Fruit fly (Drosophila melanogaster) whole organism, embryonic: ENCODE results near the gene CG42656.
A peak's percentile ranks its signal among the peaks of the same experiment; 100 is the strongest.

ENCODE experiments used
- Ada2b ChIP-seq: fragments of 200-800 bp; sonication (Bioruptor generic); IDR thresholded peaks from 2 replicates; pipeline ENCODE4 v1.3.6; 2022; ENCODE audit warnings: missing biosample characterization, missing genetic modification characterization
- Antp ChIP-seq: fragments of 200-800 bp; sonication (Bioruptor generic); optimal IDR thresholded peaks from 3 replicates; lab custom pipeline; 2016; ENCODE audit warnings: missing biosample characterization, missing genetic modification characterization
- Awh ChIP-seq: fragments of 200-800 bp; sonication (Bioruptor generic); IDR thresholded peaks from 2 replicates; pipeline ENCODE4, ENCODE4 v1.3.6; 2022; ENCODE audit warnings: missing biosample characterization, missing genetic modification characterization
- BEAF-32 ChIP-seq: fragments of 200-800 bp; sonication (Bioruptor generic); optimal IDR thresholded peaks from 3 replicates; lab custom pipeline; 2017; ENCODE audit warnings: missing biosample characterization, missing genetic modification characterization, mild to moderate bottlenecking, moderate library complexity, missing genetic modification reagents
- Bgb ChIP-seq: fragments of 200-800 bp; sonication (Bioruptor generic); IDR thresholded peaks from 2 replicates; pipeline ENCODE4 v1.3.6; 2022; ENCODE audit warnings: missing biosample characterization, missing genetic modification characterization; ENCODE audit not compliant: partially characterized antibody
- CG1024 ChIP-seq: fragments of 200-800 bp; sonication (Bioruptor generic); IDR thresholded peaks from 2 replicates; pipeline ENCODE4 v1.3.6; 2022; ENCODE audit warnings: missing biosample characterization, missing genetic modification characterization
- CG10959 ChIP-seq: fragments of 200-800 bp; sonication (Bioruptor generic); IDR thresholded peaks from 2 replicates; pipeline ENCODE4 v1.3.6; 2022; ENCODE audit warnings: missing biosample characterization, missing genetic modification characterization
- CG11247 ChIP-seq: fragments of 200-800 bp; sonication (Bioruptor generic); IDR thresholded peaks from 2 replicates; pipeline ENCODE4 v1.3.6; 2022; ENCODE audit warnings: missing biosample characterization, missing genetic modification characterization
- CG12155 ChIP-seq: fragments of 200-800 bp; sonication (Bioruptor generic); optimal IDR thresholded peaks from 3 replicates; lab custom pipeline; 2016; ENCODE audit warnings: missing biosample characterization, missing genetic modification characterization
- CG12299 ChIP-seq: fragments of 200-800 bp; sonication (Bioruptor generic); optimal IDR thresholded peaks from 2 replicates; lab custom pipeline; 2018; ENCODE audit warnings: missing biosample characterization, mild to moderate bottlenecking, missing genetic modification characterization
- CG13894 ChIP-seq: fragments of 200-800 bp; sonication (Bioruptor generic); optimal IDR thresholded peaks from 3 replicates; lab custom pipeline; 2018; ENCODE audit warnings: missing biosample characterization, mild to moderate bottlenecking, missing genetic modification characterization, moderate library complexity
- CG14014 ChIP-seq: fragments of 200-800 bp; sonication (Bioruptor generic); IDR thresholded peaks from 2 replicates; pipeline ENCODE4 v1.3.6; 2022; ENCODE audit warnings: missing biosample characterization, missing genetic modification characterization
- CG1529 ChIP-seq: fragments of 200-800 bp; sonication (Bioruptor generic); optimal IDR thresholded peaks from 3 replicates; lab custom pipeline; 2018; ENCODE audit warnings: missing biosample characterization, missing genetic modification characterization
- CG17802 ChIP-seq: fragments of 200-800 bp; sonication (Bioruptor generic); optimal IDR thresholded peaks from 2 replicates; lab custom pipeline; 2018; ENCODE audit warnings: missing biosample characterization, mild to moderate bottlenecking, missing genetic modification characterization, moderate library complexity
- CG2129 ChIP-seq: fragments of 200-800 bp; sonication (Bioruptor generic); IDR thresholded peaks from 2 replicates; pipeline ENCODE4 v1.3.6; 2022; ENCODE audit warnings: missing biosample characterization, missing genetic modification characterization; ENCODE audit not compliant: partially characterized antibody
- CG2889 ChIP-seq: fragments of 200-800 bp; sonication (Bioruptor generic); IDR thresholded peaks from 3 replicates; pipeline ENCODE4 v1.3.6; 2022; ENCODE audit warnings: missing biosample characterization, missing genetic modification characterization
- CG30403 ChIP-seq: fragments of 200-800 bp; sonication (Bioruptor generic); optimal IDR thresholded peaks from 3 replicates; lab custom pipeline; 2016; ENCODE audit warnings: missing biosample characterization, missing genetic modification characterization
- CG31224 ChIP-seq: fragments of 200-800 bp; sonication (Bioruptor generic); IDR thresholded peaks from 2 replicates; pipeline ENCODE4 v1.3.6; 2022; ENCODE audit warnings: missing biosample characterization, missing genetic modification characterization
- CG3838 ChIP-seq: fragments of 200-800 bp; sonication (Bioruptor generic); optimal IDR thresholded peaks from 3 replicates; lab custom pipeline; 2016; ENCODE audit warnings: missing biosample characterization, missing genetic modification characterization
- CG9797 ChIP-seq: fragments of 200-800 bp; sonication (Bioruptor generic); optimal IDR thresholded peaks from 3 replicates; lab custom pipeline; 2018; ENCODE audit warnings: missing biosample characterization, mild to moderate bottlenecking, missing genetic modification characterization
- CG9817 ChIP-seq: fragments of 200-800 bp; sonication (Bioruptor generic); optimal IDR thresholded peaks from 2 replicates; lab custom pipeline; 2018; ENCODE audit warnings: missing biosample characterization, mild to moderate bottlenecking, missing genetic modification characterization, moderate library complexity
- CTCF ChIP-seq: fragments of 200-800 bp; sonication (Bioruptor generic); optimal IDR thresholded peaks from 2 replicates; lab custom pipeline; 2017; ENCODE audit warnings: missing biosample characterization, mild to moderate bottlenecking, missing genetic modification characterization, moderate library complexity
- Dbx ChIP-seq: fragments of 200-800 bp; sonication (Bioruptor generic); IDR thresholded peaks from 3 replicates; pipeline ENCODE4 v1.3.6; 2022; ENCODE audit warnings: missing biosample characterization, missing genetic modification characterization
- Deaf1 ChIP-seq: fragments of 200-800 bp; optimal IDR thresholded peaks from 3 replicates; lab custom pipeline; 2019; ENCODE audit warnings: missing biosample characterization, mild to moderate bottlenecking, missing genetic modification characterization, moderate library complexity
- Gsc ChIP-seq: fragments of 200-800 bp; sonication (Bioruptor generic); IDR thresholded peaks from 2 replicates; pipeline ENCODE4 v1.3.6; 2022; ENCODE audit warnings: missing biosample characterization, missing genetic modification characterization
- HLH54F ChIP-seq: fragments of 200-800 bp; sonication (Bioruptor generic); optimal IDR thresholded peaks from 3 replicates; lab custom pipeline; 2016; ENCODE audit warnings: missing biosample characterization, missing genetic modification characterization
- Hr39 ChIP-seq: fragments of >200 bp; optimal IDR thresholded peaks from 2 replicates; lab custom pipeline; 2017
- Neu2 ChIP-seq: fragments of 200-800 bp; sonication (Bioruptor generic); optimal IDR thresholded peaks from 3 replicates; lab custom pipeline; 2016; ENCODE audit warnings: missing biosample characterization, missing genetic modification characterization, borderline replicate concordance
- Nf-YB ChIP-seq: fragments of 200-800 bp; sonication (Bioruptor generic); optimal IDR thresholded peaks from 3 replicates; lab custom pipeline; 2019; ENCODE audit warnings: missing biosample characterization, mild to moderate bottlenecking, missing genetic modification characterization, moderate library complexity
- YL-1 ChIP-seq: fragments of 200-800 bp; sonication (Bioruptor generic); optimal IDR thresholded peaks from 3 replicates; lab custom pipeline; 2017; ENCODE audit warnings: missing biosample characterization, mild to moderate bottlenecking, missing genetic modification characterization
- abd-A ChIP-seq: fragments of 200-800 bp; sonication (Bioruptor generic); optimal IDR thresholded peaks from 3 replicates; lab custom pipeline; 2019; ENCODE audit warnings: missing biosample characterization, mild to moderate bottlenecking, missing genetic modification characterization, moderate library complexity
- al ChIP-seq: fragments of 200-800 bp; sonication (Bioruptor generic); IDR thresholded peaks from 2 replicates; pipeline ENCODE4 v1.3.6; 2022; ENCODE audit warnings: missing biosample characterization, missing genetic modification characterization
- ash1 ChIP-seq: fragments of 200-800 bp; sonication (Bioruptor generic); optimal IDR thresholded peaks from 2 replicates; lab custom pipeline; 2018; ENCODE audit warnings: missing biosample characterization, mild to moderate bottlenecking, missing genetic modification characterization
- cato ChIP-seq: fragments of 200-800 bp; sonication (Bioruptor generic); optimal IDR thresholded peaks from 2 replicates; lab custom pipeline; 2016; ENCODE audit warnings: missing biosample characterization, missing genetic modification characterization, borderline replicate concordance
- da ChIP-seq: fragments of 200-800 bp; sonication (Bioruptor generic); optimal IDR thresholded peaks from 2 replicates; lab custom pipeline; 2016; ENCODE audit warnings: missing biosample characterization, missing genetic modification characterization
- dimm ChIP-seq: fragments of 200-800 bp; sonication (Bioruptor generic); IDR thresholded peaks from 2 replicates; pipeline ENCODE4 v1.3.6; 2022; ENCODE audit warnings: missing biosample characterization, missing genetic modification characterization
- hb ChIP-seq: fragments of 200-800 bp; sonication (Bioruptor generic); IDR thresholded peaks from 3 replicates; pipeline ENCODE4 v1.3.6; 2022; ENCODE audit warnings: missing biosample characterization, missing genetic modification characterization; ENCODE audit not compliant: partially characterized antibody
- ind ChIP-seq: fragments of 200-800 bp; sonication (Bioruptor generic); optimal IDR thresholded peaks from 3 replicates; lab custom pipeline; 2016; ENCODE audit warnings: missing biosample characterization, missing genetic modification characterization
- lov ChIP-seq, 2 experiments: fragments of 200-800 bp in 1 of 2; fragments of >200 bp in 1 of 2; sonication (Bioruptor generic) in 1 of 2; IDR thresholded peaks in 1 of 2; optimal IDR thresholded peaks in 1 of 2; 2 replicates in 1 of 2; 3 replicates in 1 of 2; pipeline versions ENCODE4 v1.3.6 to Lab custom; 2017 to 2022; ENCODE audit warnings: missing biosample characterization in 1 of 2, missing genetic modification characterization in 1 of 2
- nerfin-2 ChIP-seq: fragments of 200-800 bp; sonication (Bioruptor generic); IDR thresholded peaks from 2 replicates; pipeline ENCODE4 v1.3.6; 2022; ENCODE audit warnings: missing biosample characterization, missing genetic modification characterization; ENCODE audit not compliant: partially characterized antibody
- org-1 ChIP-seq: fragments of 200-800 bp; sonication (Bioruptor generic); optimal IDR thresholded peaks from 2 replicates; lab custom pipeline; 2017; ENCODE audit warnings: missing biosample characterization, missing genetic modification characterization
- pita ChIP-seq: fragments of 200-800 bp; sonication (Bioruptor generic); optimal IDR thresholded peaks from 2 replicates; lab custom pipeline; 2017; ENCODE audit warnings: missing biosample characterization, mild to moderate bottlenecking, missing genetic modification characterization
- repo ChIP-seq: fragments of 200-800 bp; sonication (Bioruptor generic); optimal IDR thresholded peaks from 2 replicates; lab custom pipeline; 2016; ENCODE audit warnings: missing biosample characterization, missing genetic modification characterization
- ro ChIP-seq: fragments of 200-800 bp; sonication (Bioruptor generic); IDR thresholded peaks from 2 replicates; pipeline ENCODE4 v1.3.6; 2022; ENCODE audit warnings: missing biosample characterization, missing genetic modification characterization
- row ChIP-seq: fragments of 200-800 bp; sonication (Bioruptor generic); IDR thresholded peaks from 3 replicates; pipeline ENCODE4 v1.3.6; 2022; ENCODE audit warnings: missing biosample characterization, missing genetic modification characterization
- sc ChIP-seq, 3 experiments: fragments of >200 bp in 2 of 3; fragments of 200-800 bp in 1 of 3; sonication (Bioruptor generic) in 1 of 3; optimal IDR thresholded peaks; 2 replicates in 2 of 3; 3 replicates in 1 of 3; lab custom pipeline; 2017; ENCODE audit warnings: mild to moderate bottlenecking in 1 of 3, missing biosample characterization in 1 of 3, missing genetic modification characterization in 1 of 3, missing genetic modification reagents in 1 of 3
- sd ChIP-seq: fragments of 200-800 bp; sonication (Bioruptor generic); optimal IDR thresholded peaks from 3 replicates; lab custom pipeline; 2018; ENCODE audit warnings: missing biosample characterization, mild to moderate bottlenecking, missing genetic modification characterization, moderate library complexity
- sim ChIP-seq: fragments of 200-800 bp; sonication (Bioruptor generic); IDR thresholded peaks from 2 replicates; pipeline ENCODE4 v1.3.6; 2022; ENCODE audit warnings: missing biosample characterization, missing genetic modification characterization
- slbo ChIP-seq: fragments of 200-800 bp; sonication (Bioruptor generic); IDR thresholded peaks from 2 replicates; pipeline ENCODE4 v1.3.6; 2022; ENCODE audit warnings: missing biosample characterization, missing genetic modification characterization
- tin ChIP-seq: fragments of 200-800 bp; sonication (Bioruptor generic); optimal IDR thresholded peaks from 3 replicates; lab custom pipeline; 2016; ENCODE audit warnings: missing biosample characterization, missing genetic modification characterization
- trh ChIP-seq: fragments of 200-800 bp; sonication (Bioruptor generic); optimal IDR thresholded peaks from 2 replicates; lab custom pipeline; 2016; ENCODE audit warnings: missing biosample characterization, missing genetic modification characterization
- zen2 ChIP-seq: fragments of 200-800 bp; sonication (Bioruptor generic); IDR thresholded peaks from 3 replicates; pipeline ENCODE4 v1.3.6; 2022; ENCODE audit warnings: missing biosample characterization, missing genetic modification characterization; ENCODE audit not compliant: partially characterized antibody

CG42656 gene

DNA sequence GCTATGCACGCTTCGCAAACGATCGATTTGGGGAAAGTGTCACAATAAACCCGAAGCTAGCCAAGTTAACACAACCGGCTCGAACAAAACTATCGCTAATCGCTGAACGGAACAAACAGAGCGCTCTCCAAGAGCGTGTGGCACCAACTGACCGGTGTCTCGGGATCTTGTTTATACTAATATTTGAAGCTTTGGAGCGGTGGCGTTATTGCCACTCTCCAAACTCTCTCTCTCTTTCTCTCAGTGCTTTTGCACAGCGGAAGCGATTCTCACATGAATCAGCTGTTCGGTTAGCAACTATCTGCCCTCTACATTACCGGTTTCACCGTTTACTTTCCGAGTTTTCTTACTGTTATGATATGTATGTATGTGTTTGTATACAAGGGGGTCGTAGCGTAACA is 1.6 kb downstream of the CG42656 start (continued):
- TF ChIP-seq BEAF-32 = no peak
- TF ChIP-seq al (GFP tag; lab: Robert Waterston, UW) = no peak
- TF ChIP-seq ro (GFP tag; lab: Robert Waterston, UW) = no peak
- TF ChIP-seq CG10959 (GFP tag; lab: Robert Waterston, UW) = no peak
- no peak for TF ChIP-seq HLH54F
- no peak for TF ChIP-seq CG31224 (GFP tag; lab: Robert Waterston, UW)
- TF ChIP-seq nerfin-2 (GFP tag; lab: Robert Waterston, UW) = no peak
- TF ChIP-seq CG13894 (tag; lab: Kevin White, UChicago) = peak; percentile 30
- no peak for TF ChIP-seq trh (GFP tag; lab: Kevin White, UChicago)
- TF ChIP-seq CG2129 (GFP tag; lab: Robert Waterston, UW) = no peak
- TF ChIP-seq Antp (GFP tag; lab: Kevin White, UChicago) = no peak
- peak; percentile 23; the same call in 1 of the 2 replicates for TF ChIP-seq CG1024
- TF ChIP-seq CG9797 (GFP tag; lab: Kevin White, UChicago) = no peak
- TF ChIP-seq ind (GFP tag; lab: Kevin White, UChicago) = no peak
- no peak for TF ChIP-seq ash1 (GFP tag; lab: Kevin White, UChicago)
- peak; percentile 74 for TF ChIP-seq Deaf1 (tag; lab: Kevin White, UChicago)
- no peak for TF ChIP-seq CG12155
- TF ChIP-seq Dbx (GFP tag; lab: Robert Waterston, UW) = peak; percentile 52; the same call in 2 of the 3 replicates
- TF ChIP-seq CG30403 (GFP tag; lab: Kevin White, UChicago) = no peak
- no peak for TF ChIP-seq CTCF (GFP tag; lab: Kevin White, UChicago)
- TF ChIP-seq Nf-YB (GFP tag; lab: Kevin White, UChicago) = no peak
- TF ChIP-seq Neu2 (GFP tag; lab: Kevin White, UChicago) = no peak
- no peak for TF ChIP-seq CG12299
- TF ChIP-seq CG1529 = no peak
- TF ChIP-seq CG17802 (tag; lab: Kevin White, UChicago) = no peak
- no peak for TF ChIP-seq row (GFP tag; lab: Robert Waterston, UW)
- no peak for TF ChIP-seq abd-A (tag; lab: Kevin White, UChicago)
- TF ChIP-seq slbo = no peak
- TF ChIP-seq pita (GFP tag; lab: Kevin White, UChicago) = no peak
- no peak for TF ChIP-seq CG9817 (tag; lab: Kevin White, UChicago)
- TF ChIP-seq sc (optimal IDR thresholded peaks at IDR 0.05; lab: Kevin White, UChicago) = no peak
- no peak for TF ChIP-seq sc (GFP tag; optimal IDR thresholded peaks at IDR 0.05; lab: Kevin White, UChicago)
- TF ChIP-seq zen2 (GFP tag; lab: Robert Waterston, UW) = peak; percentile 29; the same call in 1 of the 3 replicates
- TF ChIP-seq dimm (GFP tag; lab: Robert Waterston, UW) = no peak
- TF ChIP-seq sim (GFP tag; lab: Robert Waterston, UW) = no peak
- TF ChIP-seq Bgb = peak; percentile 63; the same call in 1 of the 2 replicates
- TF ChIP-seq Awh (GFP tag; lab: Robert Waterston, UW) = no peak
- no peak for TF ChIP-seq tin (GFP tag; lab: Kevin White, UChicago)
- no peak for TF ChIP-seq CG11247 (GFP tag; lab: Robert Waterston, UW)
- TF ChIP-seq CG14014 (GFP tag; lab: Robert Waterston, UW) = no peak; the same call in 1 of the 2 replicates
- TF ChIP-seq da = no peak
- TF ChIP-seq sd (tag; lab: Kevin White, UChicago) = peak; percentile 1
- TF ChIP-seq Ada2b = no peak
- no peak for TF ChIP-seq hb (GFP tag; lab: Robert Waterston, UW)
- no peak for TF ChIP-seq CG3838 (GFP tag; lab: Kevin White, UChicago)
- TF ChIP-seq YL-1 (GFP tag; lab: Kevin White, UChicago) = no peak
- no peak for TF ChIP-seq Gsc
- no peak for TF ChIP-seq Hr39 (lab: Kevin White, UChicago)
- no peak for TF ChIP-seq lov (optimal IDR thresholded peaks at IDR 0.05; lab: Kevin White, UChicago)
- no peak for TF ChIP-seq lov (GFP tag; IDR thresholded peaks at IDR 0.05; lab: Robert Waterston, UW)
- no peak for TF ChIP-seq cato (GFP tag; lab: Kevin White, UChicago)
- TF ChIP-seq CG2889 (GFP tag; lab: Robert Waterston, UW) = no peak
- TF ChIP-seq repo = no peak
- no peak for TF ChIP-seq org-1 (GFP tag; lab: Kevin White, UChicago)
